Fruit fly (Drosophila melanogaster): Measurements from ENCODE around the gene Rim2.

Rim2 gene

DNA sequence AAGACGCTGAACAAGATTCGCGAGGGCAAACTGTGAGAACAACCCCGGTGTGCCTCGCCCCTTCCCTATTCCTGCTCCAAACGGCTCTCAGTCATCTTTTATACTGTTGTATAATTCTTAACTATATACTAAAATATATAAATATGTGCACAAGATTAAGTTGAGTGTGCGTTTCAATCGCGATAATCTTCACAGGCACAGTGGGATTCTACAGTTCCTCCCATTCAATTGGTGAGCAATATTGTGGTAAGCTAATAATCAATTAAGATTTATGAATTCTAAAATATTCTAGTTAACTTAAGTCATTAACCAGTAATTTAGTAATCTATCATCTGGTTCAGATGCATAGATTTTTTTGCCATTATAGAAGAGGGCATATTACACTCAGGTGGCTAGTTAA is 6.7 kb upstream of the Rim2 start:
- TF ChIP-seq h (optimal IDR thresholded peaks at IDR 0.05) (no peak), insv (optimal IDR thresholded peaks at IDR 0.05) (no peak), psq (optimal IDR thresholded peaks at IDR 0.05) (no peak), Sin3A (optimal IDR thresholded peaks at IDR 0.05) (no peak), Myc (optimal IDR thresholded peaks at IDR 0.05) (no peak), ttk (optimal IDR thresholded peaks at IDR 0.05) (no peak)

dm6 chr2L:1729607-1730011 is 5.4 kb upstream of the Rim2 start, which contains the start of the genes Eno and CG31937:
Eno (minus strand) TSS chr2L:1729636.
CG31937 (plus strand) TSS chr2L:1729887.
- TF ChIP-seq Sin3A (optimal IDR thresholded peaks at IDR 0.05) = no peak
- TF ChIP-seq Myc (optimal IDR thresholded peaks at IDR 0.05) = no peak
- no peak for TF ChIP-seq h (optimal IDR thresholded peaks at IDR 0.05)
- TF ChIP-seq ttk (optimal IDR thresholded peaks at IDR 0.05) = no peak
- no peak for TF ChIP-seq psq (optimal IDR thresholded peaks at IDR 0.05)
- TF ChIP-seq insv (optimal IDR thresholded peaks at IDR 0.05) = no peak

DNA sequence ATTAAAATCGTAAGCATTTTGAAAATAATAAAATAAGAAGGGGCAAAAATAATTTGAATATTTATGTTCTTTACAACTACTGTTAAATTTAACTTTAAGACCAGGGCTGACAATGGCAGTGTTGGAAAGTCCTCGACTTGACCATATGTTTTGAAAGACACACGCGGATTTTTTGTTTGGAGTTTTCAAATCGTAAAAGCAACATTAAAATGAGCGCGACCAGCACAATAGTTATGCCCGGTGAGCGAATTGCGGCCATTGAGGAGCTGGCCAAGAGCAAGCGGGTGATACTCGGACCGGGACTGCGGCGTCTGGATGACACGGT is 4.4 kb upstream of the Rim2 start, which contains the start of gene Rrp40:
Gene Rrp40, plus strand, starts transcription at position 113 of the 325 bp plus-strand sequence.
- no peak for TF ChIP-seq ttk (optimal IDR thresholded peaks at IDR 0.05)
- TF ChIP-seq psq (optimal IDR thresholded peaks at IDR 0.05) = no peak
- no peak for TF ChIP-seq h (optimal IDR thresholded peaks at IDR 0.05)
- TF ChIP-seq Sin3A (optimal IDR thresholded peaks at IDR 0.05) = no peak
- no peak for TF ChIP-seq Myc (optimal IDR thresholded peaks at IDR 0.05)
- no peak for TF ChIP-seq insv (optimal IDR thresholded peaks at IDR 0.05)

DNA sequence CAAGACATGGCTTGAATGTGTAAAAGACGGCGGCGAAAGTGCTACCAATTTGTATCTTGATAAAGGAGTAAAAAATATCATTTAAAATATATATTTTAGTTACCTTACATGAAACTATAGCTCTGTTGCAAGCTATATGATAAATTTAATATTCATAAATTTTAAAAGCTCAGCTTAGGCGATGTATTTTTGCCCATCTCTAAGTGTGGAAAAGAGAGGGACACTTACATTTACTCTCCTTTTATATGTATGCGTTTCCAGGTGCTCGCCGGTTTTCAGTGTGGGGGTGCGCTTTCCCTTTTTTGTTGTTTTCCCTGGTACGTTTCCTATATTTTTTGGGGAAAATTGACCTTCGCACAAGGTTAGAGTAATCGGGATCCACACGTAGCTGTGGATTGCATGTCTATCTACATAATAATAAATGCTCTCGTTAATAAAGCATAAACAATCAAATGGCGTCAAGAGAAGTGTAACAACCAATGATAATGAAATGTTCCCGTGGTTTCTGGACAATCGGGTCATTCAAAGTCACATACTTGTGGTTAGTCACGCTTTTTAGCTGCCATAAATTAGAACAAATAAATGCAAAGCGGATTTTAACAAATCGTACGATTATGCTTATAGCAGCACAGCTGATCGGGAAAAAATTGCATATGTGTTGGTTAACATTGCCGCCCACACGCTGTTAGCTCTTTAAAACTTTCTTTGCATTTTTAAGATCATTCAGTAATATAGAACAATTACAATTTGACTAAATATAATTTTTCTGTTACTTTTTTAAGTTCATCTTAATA is 3.8 kb upstream of the Rim2 start:
- no peak for TF ChIP-seq insv (optimal IDR thresholded peaks at IDR 0.05)
- no peak for TF ChIP-seq Myc (optimal IDR thresholded peaks at IDR 0.05)
- TF ChIP-seq ttk (optimal IDR thresholded peaks at IDR 0.05) = no peak
- no peak for TF ChIP-seq Sin3A (optimal IDR thresholded peaks at IDR 0.05)
- no peak for TF ChIP-seq psq (optimal IDR thresholded peaks at IDR 0.05)
- no peak for TF ChIP-seq h (optimal IDR thresholded peaks at IDR 0.05)

dm6 chr2L:1727162-1727825 is 3.1 kb upstream of the Rim2 start:
- no peak for TF ChIP-seq Myc (optimal IDR thresholded peaks at IDR 0.05)

DNA sequence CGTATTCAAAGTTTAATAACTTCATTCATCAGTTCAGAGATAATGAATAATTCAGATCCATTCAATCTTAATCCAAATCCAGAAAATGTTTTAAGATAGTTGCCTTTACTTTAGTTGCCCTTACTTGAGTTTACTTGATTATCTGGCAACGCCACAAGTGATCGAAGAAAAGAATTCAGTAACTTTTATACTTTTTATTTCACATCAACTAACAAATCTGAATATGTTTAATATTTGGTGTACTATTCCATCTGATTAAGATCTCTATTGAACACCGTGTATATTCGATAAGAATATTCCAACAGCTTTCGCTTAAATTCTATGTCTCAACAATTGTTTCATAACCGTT is 378 bp upstream of the Rim2 start:
- TF ChIP-seq psq (optimal IDR thresholded peaks at IDR 0.05) = no peak

dm6 chr2L:1723135-1723936 is 852 bp downstream of the Rim2 start:
- TF ChIP-seq psq (optimal IDR thresholded peaks at IDR 0.05) = no peak

dm6 chr2L:1722260-1722659 is 1.9 kb downstream of the Rim2 start:
- TF ChIP-seq Myc (optimal IDR thresholded peaks at IDR 0.05) = no peak

dm6 chr2L:1720846-1721506 is 3.2 kb downstream of the Rim2 start:
- TF ChIP-seq Myc (optimal IDR thresholded peaks at IDR 0.05) (no peak), ttk (optimal IDR thresholded peaks at IDR 0.05) (no peak), h (optimal IDR thresholded peaks at IDR 0.05) (no peak), psq (optimal IDR thresholded peaks at IDR 0.05) (no peak)

DNA sequence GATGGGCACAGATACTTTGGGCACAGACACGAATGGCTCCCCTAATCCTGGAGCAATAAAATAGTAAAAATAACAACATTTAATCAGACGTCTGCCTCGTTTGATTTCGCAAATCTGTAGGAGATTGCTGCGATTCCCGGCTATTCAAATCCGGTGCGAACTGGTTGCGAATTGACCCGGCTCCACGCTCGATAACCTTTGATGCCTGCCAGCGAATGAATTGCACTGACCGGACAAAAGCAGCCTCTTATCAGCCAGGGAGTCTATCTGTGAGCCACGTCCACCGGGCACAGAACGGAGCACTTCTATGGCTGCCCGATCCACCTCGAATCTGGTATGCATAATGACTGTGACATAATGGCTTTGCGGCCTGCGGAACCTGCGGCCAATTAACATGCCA is 4.2 kb downstream of the Rim2 start:
- TF ChIP-seq psq (optimal IDR thresholded peaks at IDR 0.05) = no peak
- no peak for TF ChIP-seq h (optimal IDR thresholded peaks at IDR 0.05)
- TF ChIP-seq Myc (optimal IDR thresholded peaks at IDR 0.05) = no peak
- no peak for TF ChIP-seq Sin3A (optimal IDR thresholded peaks at IDR 0.05)
- no peak for TF ChIP-seq ttk (optimal IDR thresholded peaks at IDR 0.05)
- no peak for TF ChIP-seq insv (optimal IDR thresholded peaks at IDR 0.05)

DNA sequence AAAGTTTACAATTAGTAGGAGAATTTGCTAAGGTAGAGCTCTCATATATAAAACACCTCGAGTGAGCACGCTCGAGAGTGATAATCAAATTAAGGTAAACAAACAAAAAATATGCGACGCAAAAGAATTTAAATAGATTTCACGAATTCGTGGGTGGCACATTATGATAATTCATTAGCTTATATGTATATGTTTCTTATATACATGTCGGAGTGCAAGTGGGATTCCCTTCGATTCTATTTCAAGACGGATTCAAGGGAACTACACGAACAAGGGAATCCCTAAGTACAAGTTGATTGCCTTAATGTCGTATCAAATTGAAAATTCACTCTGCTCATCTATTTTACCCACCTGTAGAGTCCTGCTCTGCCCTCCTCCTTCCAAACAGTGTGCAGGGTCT is 6.9 kb downstream of the Rim2 start:
- TF ChIP-seq h (optimal IDR thresholded peaks at IDR 0.05) (no peak), Sin3A (optimal IDR thresholded peaks at IDR 0.05) (no peak), insv (optimal IDR thresholded peaks at IDR 0.05) (no peak), Myc (optimal IDR thresholded peaks at IDR 0.05) (no peak), ttk (optimal IDR thresholded peaks at IDR 0.05) (no peak), psq (optimal IDR thresholded peaks at IDR 0.05) (no peak)

DNA sequence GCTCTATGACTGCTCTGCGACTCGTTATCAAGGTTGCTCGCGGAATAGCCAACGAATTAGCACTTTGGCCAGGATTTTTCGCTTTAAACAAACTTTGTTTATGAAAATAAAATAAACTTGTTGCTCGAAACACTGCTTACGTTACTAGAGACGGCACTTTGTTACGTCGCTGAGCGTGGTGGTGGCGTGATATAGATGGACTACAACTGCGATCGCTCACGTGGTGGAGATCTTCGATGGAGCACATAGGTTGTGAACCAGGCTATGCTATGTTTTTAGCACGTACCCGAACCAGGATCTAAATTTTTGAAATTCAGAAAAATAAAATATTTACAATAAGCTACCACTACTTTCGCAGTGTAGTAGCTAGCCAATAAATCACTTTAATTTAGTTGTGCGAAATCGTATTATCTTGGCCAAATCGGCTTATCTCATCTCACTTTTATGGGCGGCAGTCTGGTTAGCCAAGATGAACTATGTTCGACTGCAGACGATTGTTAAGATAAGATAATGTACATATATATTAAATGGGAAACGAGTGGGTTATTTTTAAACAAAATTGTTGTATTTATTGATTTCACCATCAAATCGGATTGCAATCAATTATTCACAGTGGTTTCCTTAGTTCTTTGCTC is 8.4 kb downstream of the Rim2 start, which contains the start of gene frtz:
Gene frtz, minus strand, starts transcription at position 153 of the 635 bp plus-strand sequence.
- TF ChIP-seq psq (optimal IDR thresholded peaks at IDR 0.05) = no peak
- no peak for TF ChIP-seq ttk (optimal IDR thresholded peaks at IDR 0.05)
- no peak for TF ChIP-seq insv (optimal IDR thresholded peaks at IDR 0.05)
- TF ChIP-seq Myc (optimal IDR thresholded peaks at IDR 0.05) = no peak
- no peak for TF ChIP-seq Sin3A (optimal IDR thresholded peaks at IDR 0.05)
- TF ChIP-seq h (optimal IDR thresholded peaks at IDR 0.05) = no peak
